Fruit fly (Drosophila melanogaster): Measurements from ENCODE around the gene CG1806.

dm6 chrX:12014800-12015389 lies 7.9 kb downstream of the CG1806 start:
- TF ChIP-seq h (optimal IDR thresholded peaks at IDR 0.05) (no peak), Myc (optimal IDR thresholded peaks at IDR 0.05) (no peak), psq (optimal IDR thresholded peaks at IDR 0.05) (no peak)

Data from Kc167 (cell line).